Fruit fly (Drosophila melanogaster) Kc167 (cell line): ENCODE data around the gene CG45263.

Experiments used
- Myc ChIP-seq: fragments of >200 bp; optimal IDR thresholded peaks from 2 replicates; lab custom pipeline; 2017; ENCODE audit warnings: missing external identifiers
- Sin3A ChIP-seq: fragments of >200 bp; optimal IDR thresholded peaks from 2 replicates; lab custom pipeline; 2018; ENCODE audit warnings: missing external identifiers
- h ChIP-seq: fragments of >200 bp; optimal IDR thresholded peaks from 3 replicates; lab custom pipeline; 2018; ENCODE audit warnings: missing external identifiers
- insv ChIP-seq: fragments of >200 bp; optimal IDR thresholded peaks from 3 replicates; lab custom pipeline; 2018; ENCODE audit warnings: missing external identifiers
- psq ChIP-seq: fragments of >200 bp; optimal IDR thresholded peaks from 2 replicates; lab custom pipeline; 2017; ENCODE audit warnings: missing external identifiers
- ttk ChIP-seq: sonication (Bioruptor generic); optimal IDR thresholded peaks from 2 replicates; lab custom pipeline; 2017; ENCODE audit warnings: missing external identifiers

The CG45263 gene

dm6 chr3R:8324016-8324415 is 153.4 kb downstream of the CG45263 start, which contains the start of gene CG7443:
TSS of gene CG7443 (plus strand) at chr3R:8324316.
- TF ChIP-seq h (no peak), ttk (no peak), Myc (lab: Kevin White, UChicago) (no peak), Sin3A (lab: Kevin White, UChicago) (no peak), psq (lab: Kevin White, UChicago) (no peak), insv (lab: Kevin White, UChicago) (no peak)

- TF ChIP-seq Sin3A (lab: Kevin White, UChicago) (no peak), insv (lab: Kevin White, UChicago) (no peak), ttk (no peak), psq (lab: Kevin White, UChicago) (no peak), Myc (lab: Kevin White, UChicago) (no peak), h (no peak)
These were observed 156.0 kb downstream of the CG45263 start, which contains the start of gene Or85a for dm6 chr3R:8321447-8321846. TSS of gene Or85a (plus strand) at chr3R:8321747.

- no peak for TF ChIP-seq psq (lab: Kevin White, UChicago)
- no peak for TF ChIP-seq h
- no peak for TF ChIP-seq Myc (lab: Kevin White, UChicago)
- no peak for TF ChIP-seq Sin3A (lab: Kevin White, UChicago)
- no peak for TF ChIP-seq ttk
- no peak for TF ChIP-seq insv (lab: Kevin White, UChicago)
These were observed 159.6 kb downstream of the CG45263 start for dm6 chr3R:8317709-8318335.

DNA sequence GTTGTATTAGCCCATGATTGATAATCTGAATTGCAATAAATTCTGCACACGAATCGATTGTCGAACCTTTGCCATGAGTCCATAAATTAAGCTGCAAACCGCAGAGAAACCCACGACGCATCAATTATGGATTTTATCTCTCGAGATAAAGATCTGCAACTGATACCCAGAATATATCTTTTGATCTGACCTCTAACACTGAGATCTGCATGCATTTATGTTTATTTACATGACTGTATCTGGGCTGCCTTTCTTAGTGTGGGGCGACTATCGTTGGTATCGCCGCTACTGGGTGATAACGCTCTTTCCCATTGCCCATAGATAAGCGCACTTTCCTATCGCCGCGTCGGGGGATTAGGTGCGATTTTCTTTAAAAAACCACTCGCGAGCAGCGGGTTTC is 160.2 kb downstream of the CG45263 start, which contains the start of gene Ctr1B:
Gene Ctr1B, plus strand, starts transcription at position 398 of the 400 bp plus-strand sequence.
- TF ChIP-seq insv (lab: Kevin White, UChicago) (no peak), ttk (no peak), psq (lab: Kevin White, UChicago) (no peak), Myc (lab: Kevin White, UChicago) (no peak), h (no peak), Sin3A (lab: Kevin White, UChicago) (no peak)

DNA sequence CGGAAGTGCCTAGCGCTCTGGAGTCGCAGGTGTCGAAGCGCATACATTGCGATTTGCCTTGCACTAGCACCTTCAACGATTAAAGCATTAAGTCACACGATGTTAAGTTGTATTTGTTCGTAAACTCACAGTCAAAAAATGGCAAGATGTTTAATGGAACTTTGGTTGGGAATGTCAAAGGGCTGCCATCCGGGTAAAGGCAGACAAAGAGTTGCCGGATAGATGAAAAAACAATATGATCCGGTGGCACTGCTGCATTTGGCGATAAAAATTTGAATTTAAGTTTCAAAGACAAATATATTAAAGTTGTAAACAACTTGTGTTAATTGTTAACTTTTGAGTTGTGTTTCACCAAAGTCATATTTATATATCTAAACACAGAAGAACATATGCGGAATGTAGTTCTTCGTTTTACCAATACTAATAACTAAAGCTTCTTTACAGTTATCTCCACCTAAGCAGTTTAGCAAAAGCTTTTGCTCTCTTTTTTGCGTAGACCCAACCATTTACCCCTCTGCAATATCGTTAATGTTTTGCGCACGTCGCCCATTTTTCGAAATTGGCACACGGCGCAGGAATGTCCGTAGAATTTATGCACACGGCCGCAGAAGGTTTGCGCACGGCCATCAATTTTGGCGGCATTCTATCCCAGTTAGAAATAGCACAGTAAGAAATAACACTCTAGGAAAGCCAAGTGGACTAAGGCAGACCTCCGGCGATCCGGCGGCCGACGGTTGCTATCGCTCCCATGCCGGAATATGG is 160.9 kb downstream of the CG45263 start, which contains the start of gene Coq2:
Gene Coq2, minus strand, starts transcription at position 200 of the 762 bp plus-strand sequence.
- TF ChIP-seq ttk (no peak), insv (lab: Kevin White, UChicago) (no peak), psq (lab: Kevin White, UChicago) (no peak), Sin3A (lab: Kevin White, UChicago) (no peak), h (no peak), Myc (lab: Kevin White, UChicago) (no peak)
